Worm (Caenorhabditis elegans): ENCODE results near the gene srx-137.

- TF ChIP-seq aly-2 (tag; optimal IDR thresholded peaks at IDR 0.05) (no peak), mab-5 (tag; optimal IDR thresholded peaks at IDR 0.05) (no peak)
Measured at ce11 chrV:13850170-13850569, 12.4 kb upstream of the srx-137 start, which contains the start of gene hpx-2.
